Fruit fly (Drosophila melanogaster) whole organism, embryonic: ENCODE results near the gene CG15446.

Experiments
- Antp ChIP-seq: fragments of 200-800 bp; sonication (Bioruptor generic); optimal IDR thresholded peaks from 3 replicates; lab custom pipeline; 2016; ENCODE audit warnings: missing biosample characterization, missing genetic modification characterization
- B-H1 ChIP-seq: fragments of 200-800 bp; sonication (Bioruptor generic); IDR thresholded peaks from 3 replicates; pipeline ENCODE4 v1.3.6; 2022; ENCODE audit warnings: missing biosample characterization, missing genetic modification characterization
- CG10209 ChIP-seq: fragments of 200-800 bp; sonication (Bioruptor generic); optimal IDR thresholded peaks from 3 replicates; lab custom pipeline; 2017; ENCODE audit warnings: missing biosample characterization, mild to moderate bottlenecking, missing genetic modification characterization, missing genetic modification reagents
- CG10565 ChIP-seq: fragments of 200-800 bp; sonication (Bioruptor generic); optimal IDR thresholded peaks from 3 replicates; lab custom pipeline; 2016; ENCODE audit warnings: missing biosample characterization, mild to moderate bottlenecking, missing genetic modification characterization
- CG13287 ChIP-seq: fragments of 200-800 bp; sonication (Bioruptor generic); IDR thresholded peaks from 2 replicates; pipeline ENCODE4 v1.3.6; 2022; ENCODE audit warnings: missing biosample characterization, missing genetic modification characterization; ENCODE audit not compliant: partially characterized antibody
- CG15479 ChIP-seq: fragments of 200-800 bp; sonication (Bioruptor generic); optimal IDR thresholded peaks from 3 replicates; lab custom pipeline; 2019; ENCODE audit warnings: missing biosample characterization, mild to moderate bottlenecking, missing genetic modification characterization, moderate library complexity
- CG17359 ChIP-seq: fragments of 200-800 bp; sonication (Bioruptor generic); optimal IDR thresholded peaks from 3 replicates; lab custom pipeline; 2018; ENCODE audit warnings: missing biosample characterization, mild to moderate bottlenecking, missing genetic modification characterization, moderate library complexity
- CG17568 ChIP-seq: fragments of 200-800 bp; sonication (Bioruptor generic); optimal IDR thresholded peaks from 2 replicates; lab custom pipeline; 2018; ENCODE audit warnings: missing biosample characterization, mild to moderate bottlenecking, missing genetic modification characterization, moderate library complexity
- CG2202 ChIP-seq: fragments of 200-800 bp; sonication (Bioruptor generic); optimal IDR thresholded peaks from 2 replicates; lab custom pipeline; 2018; ENCODE audit warnings: missing biosample characterization, mild to moderate bottlenecking, missing genetic modification characterization
- CG33557 ChIP-seq: fragments of 200-800 bp; sonication (Bioruptor generic); optimal IDR thresholded peaks from 2 replicates; lab custom pipeline; 2019; ENCODE audit warnings: missing biosample characterization, mild to moderate bottlenecking, missing genetic modification characterization, moderate library complexity
- CG34224 ChIP-seq: fragments of 200-800 bp; sonication (Bioruptor generic); IDR thresholded peaks from 3 replicates; pipeline ENCODE4 v1.3.6; 2022; ENCODE audit warnings: missing biosample characterization, missing genetic modification characterization; ENCODE audit not compliant: partially characterized antibody
- CG6654 ChIP-seq: fragments of 200-800 bp; sonication (Bioruptor generic); optimal IDR thresholded peaks from 2 replicates; lab custom pipeline; 2017; ENCODE audit warnings: missing biosample characterization, mild to moderate bottlenecking, missing genetic modification characterization
- CG6854 ChIP-seq: fragments of 200-800 bp; sonication (Bioruptor generic); optimal IDR thresholded peaks from 3 replicates; lab custom pipeline; 2017; ENCODE audit warnings: missing biosample characterization, mild to moderate bottlenecking, missing genetic modification characterization
- CG7839 ChIP-seq: fragments of 200-800 bp; sonication (Bioruptor generic); optimal IDR thresholded peaks from 3 replicates; lab custom pipeline; 2018; ENCODE audit warnings: missing biosample characterization, mild to moderate bottlenecking, missing genetic modification characterization, moderate library complexity
- CG8478 ChIP-seq: fragments of >200 bp; optimal IDR thresholded peaks from 2 replicates; lab custom pipeline; 2018
- CG9727 ChIP-seq: fragments of 200-800 bp; sonication (Bioruptor generic); optimal IDR thresholded peaks from 3 replicates; lab custom pipeline; 2017; ENCODE audit warnings: missing biosample characterization, mild to moderate bottlenecking, missing genetic modification characterization
- Eip74EF ChIP-seq, 2 experiments: fragments of 200-800 bp in 1 of 2; fragments of >200 bp in 1 of 2; sonication (Bioruptor generic) in 1 of 2; optimal IDR thresholded peaks; 2 replicates each; lab custom pipeline; 2017 to 2019; ENCODE audit warnings: missing biosample characterization in 2 of 2, missing genetic modification characterization in 2 of 2, mild to moderate bottlenecking in 1 of 2, moderate library complexity in 1 of 2
- Fer3 ChIP-seq: fragments of 200-800 bp; sonication (Bioruptor generic); optimal IDR thresholded peaks from 2 replicates; lab custom pipeline; 2018; ENCODE audit warnings: missing biosample characterization, mild to moderate bottlenecking, missing genetic modification characterization, moderate library complexity
- Gsc ChIP-seq: fragments of 200-800 bp; sonication (Bioruptor generic); IDR thresholded peaks from 2 replicates; pipeline ENCODE4 v1.3.6; 2022; ENCODE audit warnings: missing biosample characterization, missing genetic modification characterization
- Lpt ChIP-seq: fragments of >200 bp; optimal IDR thresholded peaks from 2 replicates; lab custom pipeline; 2018; ENCODE audit warnings: missing biosample characterization, missing genetic modification characterization
- NC2β ChIP-seq: fragments of 200-800 bp; sonication (Bioruptor generic); optimal IDR thresholded peaks from 2 replicates; lab custom pipeline; 2016; ENCODE audit warnings: missing biosample characterization, missing genetic modification characterization
- Poxn ChIP-seq: fragments of 200-800 bp; sonication (Bioruptor generic); IDR thresholded peaks from 2 replicates; pipeline ENCODE4 v1.3.6; 2022; ENCODE audit warnings: missing biosample characterization, missing genetic modification characterization
- Taf1 ChIP-seq: fragments of 200-800 bp; sonication (Bioruptor generic); IDR thresholded peaks from 2 replicates; pipeline ENCODE4 v1.3.6; 2022; ENCODE audit warnings: missing biosample characterization, missing genetic modification characterization
- Usf ChIP-seq: fragments of 200-800 bp; sonication (Bioruptor generic); optimal IDR thresholded peaks from 2 replicates; lab custom pipeline; 2017; ENCODE audit warnings: missing genotype, missing biosample characterization, missing genetic modification characterization
- Vsx1 ChIP-seq: fragments of 200-800 bp; sonication (Bioruptor generic); optimal IDR thresholded peaks from 2 replicates; lab custom pipeline; 2017; ENCODE audit warnings: missing biosample characterization, mild to moderate bottlenecking, missing genetic modification characterization, missing genetic modification reagents
- aop ChIP-seq: fragments of 200-800 bp; sonication (Bioruptor generic); IDR thresholded peaks from 2 replicates; pipeline ENCODE4 v1.3.6; 2022; ENCODE audit warnings: missing biosample characterization, missing genetic modification characterization
- bbx ChIP-seq: fragments of 200-800 bp; sonication (Bioruptor generic); IDR thresholded peaks from 2 replicates; pipeline ENCODE4 v1.3.6; 2022; ENCODE audit warnings: missing biosample characterization, missing genetic modification characterization; ENCODE audit not compliant: partially characterized antibody
- ci ChIP-seq: fragments of 200-800 bp; sonication (Bioruptor generic); IDR thresholded peaks from 3 replicates; pipeline ENCODE4 v1.3.6; 2022; ENCODE audit warnings: missing biosample characterization, missing genetic modification characterization
- en ChIP-seq: fragments of 200-800 bp; sonication (Bioruptor generic); optimal IDR thresholded peaks from 2 replicates; lab custom pipeline; 2016; ENCODE audit warnings: missing biosample characterization, missing genetic modification characterization
- exex ChIP-seq: fragments of 200-800 bp; sonication (Bioruptor generic); optimal IDR thresholded peaks from 4 replicates; lab custom pipeline; 2018; ENCODE audit warnings: missing biosample characterization, mild to moderate bottlenecking, missing genetic modification characterization, moderate library complexity
- fd3F ChIP-seq: fragments of 200-800 bp; sonication (Bioruptor generic); optimal IDR thresholded peaks from 2 replicates; lab custom pipeline; 2018; ENCODE audit warnings: missing biosample characterization, mild to moderate bottlenecking, missing genetic modification characterization, moderate library complexity
- fd64A ChIP-seq: fragments of 200-800 bp; sonication (Bioruptor generic); optimal IDR thresholded peaks from 3 replicates; lab custom pipeline; 2018; ENCODE audit warnings: missing biosample characterization, mild to moderate bottlenecking, missing genetic modification characterization
- ftz-f1 ChIP-seq: fragments of 200-800 bp; sonication (Bioruptor generic); optimal IDR thresholded peaks from 2 replicates; lab custom pipeline; 2016; ENCODE audit warnings: missing biosample characterization, missing genetic modification characterization
- knrl ChIP-seq: fragments of 200-800 bp; sonication (Bioruptor generic); IDR thresholded peaks from 3 replicates; pipeline ENCODE4 v1.3.6; 2022; ENCODE audit warnings: missing biosample characterization, missing genetic modification characterization; ENCODE audit not compliant: partially characterized antibody
- luna ChIP-seq: fragments of 200-800 bp; sonication (Bioruptor generic); optimal IDR thresholded peaks from 2 replicates; lab custom pipeline; 2016; ENCODE audit warnings: missing biosample characterization, missing genetic modification characterization
- nerfin-1 ChIP-seq: fragments of 200-800 bp; sonication (Bioruptor generic); optimal IDR thresholded peaks from 3 replicates; lab custom pipeline; 2019; ENCODE audit warnings: missing biosample characterization, mild to moderate bottlenecking, missing genetic modification characterization, moderate library complexity
- oc ChIP-seq: fragments of 200-800 bp; sonication (Bioruptor generic); optimal IDR thresholded peaks from 2 replicates; lab custom pipeline; 2018; ENCODE audit warnings: missing biosample characterization, mild to moderate bottlenecking, missing genetic modification characterization, moderate library complexity
- pfk ChIP-seq: fragments of 200-800 bp; sonication (Bioruptor generic); optimal IDR thresholded peaks from 2 replicates; lab custom pipeline; 2018; ENCODE audit warnings: missing biosample characterization, mild to moderate bottlenecking, missing genetic modification characterization, moderate library complexity
- pnt ChIP-seq: fragments of 200-800 bp; sonication (Bioruptor generic); optimal IDR thresholded peaks from 3 replicates; lab custom pipeline; 2016; ENCODE audit warnings: missing biosample characterization, missing genetic modification characterization
- ranshi ChIP-seq: fragments of 200-800 bp; sonication (Bioruptor generic); IDR thresholded peaks from 2 replicates; pipeline ENCODE4 v1.3.6; 2022; ENCODE audit warnings: missing biosample characterization, missing genetic modification characterization
- schlank ChIP-seq: fragments of 200-800 bp; sonication (Bioruptor generic); optimal IDR thresholded peaks from 2 replicates; lab custom pipeline; 2018; ENCODE audit warnings: missing biosample characterization, mild to moderate bottlenecking, missing genetic modification characterization
- sim ChIP-seq: fragments of 200-800 bp; sonication (Bioruptor generic); IDR thresholded peaks from 2 replicates; pipeline ENCODE4 v1.3.6; 2022; ENCODE audit warnings: missing biosample characterization, missing genetic modification characterization
- sisA ChIP-seq: fragments of 200-800 bp; sonication (Bioruptor generic); IDR thresholded peaks from 2 replicates; pipeline ENCODE4 v1.3.6; 2022; ENCODE audit warnings: missing biosample characterization, missing genetic modification characterization
- sna ChIP-seq: fragments of 200-800 bp; sonication (Bioruptor generic); IDR thresholded peaks from 2 replicates; pipeline ENCODE4 v1.3.6; 2022; ENCODE audit warnings: missing biosample characterization, missing genetic modification characterization; ENCODE audit not compliant: partially characterized antibody
- sob ChIP-seq: fragments of 200-800 bp; sonication (Bioruptor generic); IDR thresholded peaks from 2 replicates; pipeline ENCODE4 v1.3.6; 2022; ENCODE audit warnings: missing biosample characterization, missing genetic modification characterization
- tup ChIP-seq: fragments of 200-800 bp; sonication (Bioruptor generic); optimal IDR thresholded peaks from 2 replicates; lab custom pipeline; 2016; ENCODE audit warnings: missing biosample characterization, mild to moderate bottlenecking, missing genetic modification characterization, moderate library complexity
- usp ChIP-seq: fragments of >200 bp; optimal IDR thresholded peaks from 2 replicates; lab custom pipeline; 2017; ENCODE audit warnings: missing biosample characterization, missing genetic modification characterization
- wor ChIP-seq: fragments of 200-800 bp; sonication (Bioruptor generic); IDR thresholded peaks from 2 replicates; pipeline ENCODE4 v1.3.6; 2022; ENCODE audit warnings: missing biosample characterization, missing genetic modification characterization
- zen ChIP-seq: fragments of 200-800 bp; sonication (Bioruptor generic); optimal IDR thresholded peaks from 3 replicates; lab custom pipeline; 2018; ENCODE audit warnings: missing biosample characterization, mild to moderate bottlenecking, missing genetic modification characterization, moderate library complexity

CG15446 gene

dm6 chrX:21053099-21053715 lies 48.8 kb downstream of the CG15446 start (continued):
- TF ChIP-seq schlank (tag; lab: Kevin White, UChicago) = peak; percentile 86
- TF ChIP-seq en (GFP tag; lab: Kevin White, UChicago) = peak; percentile 41
- peak; percentile 70 for TF ChIP-seq CG17359
- TF ChIP-seq CG34224 (GFP tag; lab: Robert Waterston, UW) = peak; percentile 63
- peak; percentile 70 for TF ChIP-seq ranshi
- peak; percentile 33; the same call in 1 of the 2 replicates for TF ChIP-seq aop (GFP tag; lab: Robert Waterston, UW)
- peak; percentile 14 for TF ChIP-seq CG10565
- no peak for TF ChIP-seq usp
- peak; percentile 30 for TF ChIP-seq Usf
- peak; percentile 80 for TF ChIP-seq fd64A (GFP tag; lab: Kevin White, UChicago)
- no peak for TF ChIP-seq Lpt (GFP tag; lab: Kevin White, UChicago)
- peak; percentile 28 for TF ChIP-seq CG6654 (GFP tag; lab: Kevin White, UChicago)
- TF ChIP-seq B-H1 (GFP tag; lab: Robert Waterston, UW) = peak; percentile 34; the same call in 1 of the 3 replicates
- TF ChIP-seq zen (tag; lab: Kevin White, UChicago) = peak; percentile 42
- TF ChIP-seq ftz-f1 (GFP tag; lab: Kevin White, UChicago) = no peak
- peak; percentile 56 for TF ChIP-seq oc (tag; lab: Kevin White, UChicago)
- peak; percentile 75 for TF ChIP-seq CG2202
- peak; percentile 70 for TF ChIP-seq CG7839
- TF ChIP-seq nerfin-1 (tag; lab: Kevin White, UChicago) = peak; percentile 69
- no peak for TF ChIP-seq Gsc (GFP tag; lab: Robert Waterston, UW)
- no peak for TF ChIP-seq pnt
- no peak for TF ChIP-seq tup
- peak; percentile 48 for TF ChIP-seq luna (GFP tag; lab: Kevin White, UChicago)
- no peak for TF ChIP-seq wor (GFP tag; lab: Robert Waterston, UW)
- peak; percentile 63 for TF ChIP-seq Antp (GFP tag; lab: Kevin White, UChicago)
- TF ChIP-seq CG6854 (GFP tag; lab: Kevin White, UChicago) = peak; percentile 82
- TF ChIP-seq CG15479 (GFP tag; lab: Kevin White, UChicago) = no peak
- TF ChIP-seq CG8478 (lab: Kevin White, UChicago) = no peak
- peak; percentile 79 for TF ChIP-seq bbx (GFP tag; lab: Robert Waterston, UW)
- peak; percentile 87 for TF ChIP-seq NC2β (GFP tag; lab: Kevin White, UChicago)
- TF ChIP-seq pfk (GFP tag; lab: Kevin White, UChicago) = peak; percentile 73
- TF ChIP-seq Fer3 = peak; percentile 84
- TF ChIP-seq CG33557 (GFP tag; lab: Kevin White, UChicago) = peak; percentile 62
- TF ChIP-seq sim (GFP tag; lab: Robert Waterston, UW) = no peak; the same call in 1 of the 2 replicates
- TF ChIP-seq sob (GFP tag; lab: Robert Waterston, UW) = peak; percentile 75
- TF ChIP-seq ci (GFP tag; lab: Robert Waterston, UW) = peak; percentile 93
- peak; percentile 73 for TF ChIP-seq sna (GFP tag; lab: Robert Waterston, UW)
- TF ChIP-seq CG9727 (GFP tag; lab: Kevin White, UChicago) = peak; percentile 85
- TF ChIP-seq exex = peak; percentile 56
- peak; percentile 79 for TF ChIP-seq CG13287 (GFP tag; lab: Robert Waterston, UW)
- TF ChIP-seq CG10209 (GFP tag; lab: Kevin White, UChicago) = peak; percentile 70
- no peak for TF ChIP-seq Poxn (GFP tag; lab: Robert Waterston, UW)
- TF ChIP-seq Eip74EF (GFP tag; optimal IDR thresholded peaks at IDR 0.05; lab: Kevin White, UChicago) = peak in 1 of 2 experiments; percentile 30
- TF ChIP-seq CG17568 = peak; percentile 73
- TF ChIP-seq Vsx1 = peak; percentile 82
- peak; percentile 42; the same call in 1 of the 2 replicates for TF ChIP-seq Taf1
- no peak for TF ChIP-seq sisA (GFP tag; lab: Robert Waterston, UW)
- TF ChIP-seq knrl (GFP tag; lab: Robert Waterston, UW) = peak; percentile 77; the same call in 2 of the 3 replicates
- TF ChIP-seq fd3F (GFP tag; lab: Kevin White, UChicago) = peak; percentile 50
